Worm (Caenorhabditis elegans) whole organism, early embryonic: ENCODE data around the gene gcs-1.

Experiments used
- F13C5.2 ChIP-seq: sonication (generic microtip); optimal IDR thresholded peaks from 2 replicates; lab custom pipeline; 2017; ENCODE audit warnings: mild to moderate bottlenecking, missing genetic modification characterization, inconsistent platforms, missing compliant biosample characterization
- aly-1 ChIP-seq: sonication (generic microtip); optimal IDR thresholded peaks from 2 replicates; lab custom pipeline; 2016; ENCODE audit warnings: missing genetic modification characterization, missing compliant biosample characterization
- ama-1 ChIP-seq: fragments of 150-350 bp; optimal IDR thresholded peaks from 2 replicates; lab custom pipeline; 2014
- ets-7 ChIP-seq: sonication (generic microtip); optimal IDR thresholded peaks from 2 replicates; lab custom pipeline; 2016; ENCODE audit warnings: missing genotype, missing genetic modification characterization, missing compliant biosample characterization
- flt-1 ChIP-seq: fragments of 200-800 bp; sonication (Bioruptor generic); IDR thresholded peaks from 2 replicates; pipeline ENCODE4 v1.3.6; 2022; ENCODE audit warnings: missing genetic modification characterization, missing compliant biosample characterization
- hmbx-1 ChIP-seq: sonication (generic microtip); optimal IDR thresholded peaks from 2 replicates; lab custom pipeline; 2016; ENCODE audit warnings: mild to moderate bottlenecking, missing genetic modification characterization, missing compliant biosample characterization
- hmg-4 ChIP-seq: fragments of 200-800 bp; sonication (Bioruptor generic); optimal IDR thresholded peaks from 2 replicates; lab custom pipeline; 2018; ENCODE audit warnings: mild to moderate bottlenecking, missing genetic modification characterization, missing compliant biosample characterization
- hnd-1 ChIP-seq: sonication (generic microtip); optimal IDR thresholded peaks from 2 replicates; lab custom pipeline; 2016; ENCODE audit warnings: missing genetic modification characterization, missing compliant biosample characterization
- pes-1 ChIP-seq: fragments of 200-800 bp; sonication (Bioruptor generic); IDR thresholded peaks from 2 replicates; pipeline ENCODE4 v1.3.6; 2022; ENCODE audit warnings: missing genetic modification reagents, missing genetic modification characterization, missing compliant biosample characterization
- scrt-1 ChIP-seq: fragments of 200-800 bp; sonication (Bioruptor generic); IDR thresholded peaks from 2 replicates; pipeline ENCODE4 v1.3.6; 2022; ENCODE audit warnings: missing genetic modification characterization, missing compliant biosample characterization
- sea-1 ChIP-seq: fragments of 200-800 bp; sonication (Bioruptor generic); conservative IDR thresholded peaks from 2 replicates; pipeline ENCODE4 v1.3.6; 2022; ENCODE audit warnings: missing genetic modification characterization, missing compliant biosample characterization
- tbx-11 ChIP-seq: fragments of 200-800 bp; sonication (Bioruptor generic); IDR thresholded peaks from 2 replicates; pipeline ENCODE4 v1.3.6; 2022; ENCODE audit warnings: missing genetic modification characterization, missing compliant biosample characterization
- tbx-37 ChIP-seq: fragments of 200-800 bp; sonication (Bioruptor generic); conservative IDR thresholded peaks from 2 replicates; pipeline ENCODE4 v1.3.6; 2022; ENCODE audit warnings: missing genetic modification reagents, missing genetic modification characterization, missing compliant biosample characterization
- tra-4 ChIP-seq: sonication (generic microtip); optimal IDR thresholded peaks from 2 replicates; lab custom pipeline; 2017; ENCODE audit warnings: missing genetic modification characterization, missing compliant biosample characterization

gcs-1 gene

DNA sequence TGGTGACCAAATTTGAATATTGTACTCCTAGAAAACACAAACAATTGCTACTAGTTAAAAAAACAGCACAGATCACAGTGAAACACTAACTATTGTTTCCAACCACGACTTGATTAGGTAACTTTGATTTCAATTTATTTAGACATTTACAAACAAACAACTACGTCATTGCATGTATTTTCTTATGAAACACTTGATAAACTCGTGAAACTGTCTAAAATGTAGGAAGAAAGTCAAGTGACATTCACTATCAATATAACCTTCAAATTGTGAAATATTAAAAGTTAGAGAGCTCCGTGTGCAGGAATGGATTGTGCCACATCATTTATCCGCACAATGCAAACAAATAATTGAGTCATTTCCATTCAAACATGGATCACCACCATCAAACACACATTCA, 47.8 kb downstream of the gcs-1 start:
- TF ChIP-seq pes-1 (GFP tag; lab: Robert Waterston, UW) (no peak), sea-1 (no peak), tbx-37 (GFP tag; lab: Robert Waterston, UW) (no peak), hmg-4 (GFP tag; lab: Kevin White, UChicago) (no peak), scrt-1 (GFP tag; lab: Robert Waterston, UW) (no peak), hnd-1 (tag; lab: Kevin White, UChicago) (no peak), hmbx-1 (no peak)

DNA sequence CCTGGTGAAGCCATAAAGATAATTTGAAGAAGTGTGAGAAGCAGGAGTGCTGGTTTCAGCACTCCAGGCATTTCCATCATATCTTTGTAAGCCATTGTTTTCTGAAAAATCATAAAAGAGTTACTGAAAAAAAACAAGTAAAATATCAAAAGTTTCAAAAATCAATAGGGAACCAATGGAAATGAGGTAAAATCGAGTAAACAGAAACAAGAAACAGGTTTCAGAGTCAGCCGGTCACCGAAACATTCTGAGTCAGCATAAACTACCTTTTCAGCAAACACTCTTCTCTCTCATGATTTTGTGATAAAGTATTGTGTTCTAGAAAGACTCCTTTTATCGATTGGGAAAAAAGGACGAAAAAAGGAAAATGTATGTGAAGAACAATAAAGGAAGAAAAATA, 48.7 kb downstream of the gcs-1 start, which contains the start of gene C18E9.9:
TSS of gene C18E9.9 (minus strand) at position 101 of the 400 bp plus-strand sequence.
- TF ChIP-seq hmbx-1 (no peak), hmg-4 (GFP tag; lab: Kevin White, UChicago) (no peak), flt-1 (GFP tag; lab: Robert Waterston, UW) (no peak)

DNA sequence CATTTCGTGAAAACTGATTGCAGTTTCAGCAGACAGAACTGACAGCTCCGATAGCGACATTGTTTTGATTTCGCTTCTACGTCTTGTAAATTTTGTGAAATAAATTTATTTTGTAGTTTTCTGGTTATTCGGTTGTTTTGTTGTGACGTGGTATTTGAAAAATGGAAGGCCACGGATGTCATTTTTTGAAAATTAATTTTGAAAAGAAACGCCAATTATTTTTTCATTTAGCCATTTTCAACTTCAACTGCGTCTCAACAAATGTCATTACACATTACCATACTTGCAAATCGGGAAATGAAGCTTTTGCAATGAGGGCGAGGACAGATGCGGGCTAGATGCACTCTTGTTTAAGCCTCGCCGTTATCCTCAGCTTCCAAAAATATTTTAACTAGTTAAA, 50.1 kb downstream of the gcs-1 start, which contains the start of gene C18E9.8:
TSS of gene C18E9.8 (minus strand) at position 101 of the 400 bp plus-strand sequence.
- TF ChIP-seq tra-4 (tag; lab: Kevin White, UChicago): no peak
- no peak for TF ChIP-seq tbx-11 (GFP tag; lab: Robert Waterston, UW)
- no peak for TF ChIP-seq sea-1
- TF ChIP-seq ets-7: no peak
- TF ChIP-seq ama-1: no peak
- TF ChIP-seq F13C5.2 (tag; lab: Kevin White, UChicago): no peak
- TF ChIP-seq pes-1 (GFP tag; lab: Robert Waterston, UW): no peak
- TF ChIP-seq aly-1 (tag; lab: Kevin White, UChicago): no peak
- TF ChIP-seq hnd-1 (tag; lab: Kevin White, UChicago): no peak
- TF ChIP-seq hmbx-1: no peak
